Worm (Caenorhabditis elegans): ENCODE results near the gene F43C9.2.

- no peak for TF ChIP-seq ama-1 (optimal IDR thresholded peaks at IDR 0.05)
- TF ChIP-seq pes-1 (GFP tag; IDR thresholded peaks at IDR 0.05) = no peak
Observed at ce11 chrX:4795329-4795728, 11.9 kb downstream of the F43C9.2 start.

Measured in whole organism, early embryonic.